Fruit fly (Drosophila melanogaster) S2 (cell line): ENCODE measurements around the gene CG13898.

Experiments
- CG8478 ChIP-seq: fragments of >200 bp; optimal IDR thresholded peaks from 2 replicates; lab custom pipeline; 2018
- CTCF ChIP-seq, 2 experiments: fragments of >200 bp; optimal IDR thresholded peaks; 2 replicates each; lab custom pipeline; 2018

DNA sequence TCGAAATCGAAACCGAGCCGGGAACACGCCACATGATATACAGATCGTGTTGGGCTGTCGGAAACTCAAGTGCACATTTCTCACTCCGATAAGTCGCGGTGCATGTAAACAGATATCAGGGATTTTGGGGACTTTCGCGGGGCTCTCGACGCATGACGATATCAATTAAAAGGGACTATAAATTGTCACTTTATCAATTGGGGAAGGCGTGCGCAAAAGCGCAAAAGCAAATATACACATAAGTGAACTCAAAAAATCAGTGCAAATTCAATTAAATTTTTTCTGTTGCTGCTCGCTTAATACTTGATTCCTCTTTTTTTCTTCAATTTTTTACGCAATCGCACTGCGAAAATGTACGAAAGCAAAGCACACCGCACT is 23.4 kb downstream of the CG13898 start:
- no peak for TF ChIP-seq CG8478 (lab: Kevin White, UChicago)
- no peak for TF ChIP-seq CTCF (optimal IDR thresholded peaks at IDR 0.05; lab: Kevin White, UChicago)
